Fruit fly (Drosophila melanogaster): ENCODE results near the gene jar.
A peak's percentile ranks its signal among the peaks of the same experiment; 100 is the strongest.

Gene jar

DNA sequence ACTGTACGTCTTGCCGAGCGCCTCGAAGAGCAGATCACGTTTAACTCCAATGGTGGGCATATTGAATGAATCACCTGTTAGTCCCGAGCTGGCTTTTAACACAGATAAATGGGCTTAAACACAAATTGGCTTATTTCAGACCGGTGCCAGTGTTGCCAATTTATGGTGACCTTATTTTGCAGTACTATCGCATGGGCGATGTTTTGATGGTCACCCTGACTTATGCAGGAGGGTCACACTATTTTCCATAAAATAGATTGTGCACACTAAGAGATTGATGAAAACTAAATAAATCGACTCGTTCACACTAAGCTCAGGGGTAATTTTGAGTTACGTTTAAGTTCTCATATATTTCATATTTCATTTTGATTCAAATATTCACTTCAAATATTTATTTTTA lies 18.5 kb downstream of the jar start, which contains the start of gene beta-PheRS (continued):
- TF ChIP-seq C15 (GFP tag; IDR thresholded peaks at IDR 0.05) (0 out of 3 replicates have a peak, but pooled peaks have one; percentile 57), Awh (GFP tag; IDR thresholded peaks at IDR 0.05) (no peak), CG8478 (optimal IDR thresholded peaks at IDR 0.05) (no peak), CG17802 (tag; optimal IDR thresholded peaks at IDR 0.05) (peak; percentile 95), wor (GFP tag; IDR thresholded peaks at IDR 0.05) (no peak), Hr51 (GFP tag; optimal IDR thresholded peaks at IDR 0.05) (peak in 1 of 2 experiments; percentile 42), pan (optimal IDR thresholded peaks at IDR 0.05) (no peak), pan (GFP tag; optimal IDR thresholded peaks at IDR 0.05 in 1 of 2, IDR thresholded peaks at IDR 0.05 in 1 of 2) (peak in 1 of 2 experiments; percentile 46), Sry-δ (GFP tag; optimal IDR thresholded peaks at IDR 0.05) (peak; percentile 81), CG5180 (GFP tag; optimal IDR thresholded peaks at IDR 0.05) (no peak), h (optimal IDR thresholded peaks at IDR 0.05) (no peak), ERR (GFP tag; optimal IDR thresholded peaks at IDR 0.05) (peak; percentile 79), Ptx1 (GFP tag; IDR thresholded peaks at IDR 0.05) (no peak), MBD-R2 (GFP tag; IDR thresholded peaks at IDR 0.05) (peak; percentile 99), CG4282 (GFP tag; optimal IDR thresholded peaks at IDR 0.05) (no peak), repo (GFP tag; optimal IDR thresholded peaks at IDR 0.05) (peak; percentile 57), unc-4 (GFP tag; IDR thresholded peaks at IDR 0.05; ENCODE audit: partially characterized antibody) (peak; percentile 92), bbx (GFP tag; IDR thresholded peaks at IDR 0.05; ENCODE audit: partially characterized antibody) (peak; percentile 92), maf-S (GFP tag; optimal IDR thresholded peaks at IDR 0.05) (peak; percentile 47), nom (GFP tag; optimal IDR thresholded peaks at IDR 0.05) (no peak), CG2129 (GFP tag; IDR thresholded peaks at IDR 0.05; ENCODE audit: partially characterized antibody) (peak; percentile 63), ranshi (GFP tag; IDR thresholded peaks at IDR 0.05) (peak; percentile 97), jumu (GFP tag; optimal IDR thresholded peaks at IDR 0.05) (peak; percentile 53), ac (GFP tag; optimal IDR thresholded peaks at IDR 0.05) (no peak), CG9727 (GFP tag; optimal IDR thresholded peaks at IDR 0.05) (no peak), CG16863 (GFP tag; optimal IDR thresholded peaks at IDR 0.05) (peak; percentile 13), CG32767 (GFP tag; IDR thresholded peaks at IDR 0.05) (no peak), CG10321 (GFP tag; IDR thresholded peaks at IDR 0.05) (peak; percentile 19; the same call in 1 of the 2 replicates), cad (GFP tag; optimal IDR thresholded peaks at IDR 0.05) (no peak), Sox102F (GFP tag; optimal IDR thresholded peaks at IDR 0.05) (no peak), tna (GFP tag; IDR thresholded peaks at IDR 0.05; ENCODE audit: partially characterized antibody) (peak; percentile 80), abd-A (tag; optimal IDR thresholded peaks at IDR 0.05) (no peak), CG7271 (tag; optimal IDR thresholded peaks at IDR 0.05) (peak; percentile 56), slbo (GFP tag; IDR thresholded peaks at IDR 0.05) (peak; percentile 83), zen (tag; optimal IDR thresholded peaks at IDR 0.05) (peak; percentile 68), CG6854 (GFP tag; optimal IDR thresholded peaks at IDR 0.05) (no peak), mirr (GFP tag; optimal IDR thresholded peaks at IDR 0.05) (no peak), CG31388 (GFP tag; optimal IDR thresholded peaks at IDR 0.05) (no peak), sisA (GFP tag; IDR thresholded peaks at IDR 0.05) (peak; percentile 14; the same call in 1 of the 2 replicates), jigr1 (GFP tag; IDR thresholded peaks at IDR 0.05) (no peak), CG6254 (GFP tag; optimal IDR thresholded peaks at IDR 0.05) (no peak), CG13894 (tag; optimal IDR thresholded peaks at IDR 0.05) (no peak), Hr78 (GFP tag; optimal IDR thresholded peaks at IDR 0.05) (no peak), cato (GFP tag; optimal IDR thresholded peaks at IDR 0.05; ENCODE audit: borderline replicate concordance) (peak; percentile 11), TFAM (GFP tag; optimal IDR thresholded peaks at IDR 0.05) (no peak), Asciz (GFP tag; optimal IDR thresholded peaks at IDR 0.05) (no peak), Abd-B (GFP tag; optimal IDR thresholded peaks at IDR 0.05) (no peak), crp (GFP tag; optimal IDR thresholded peaks at IDR 0.05) (no peak), mam (GFP tag; optimal IDR thresholded peaks at IDR 0.05) (peak; percentile 66), BtbVII (GFP tag; optimal IDR thresholded peaks at IDR 0.05) (no peak), row (GFP tag; IDR thresholded peaks at IDR 0.05) (peak; percentile 91)

Measured in whole organism, embryonic.